Worm (Caenorhabditis elegans): Measurements from ENCODE around the gene Y51H7BR.4.

DNA sequence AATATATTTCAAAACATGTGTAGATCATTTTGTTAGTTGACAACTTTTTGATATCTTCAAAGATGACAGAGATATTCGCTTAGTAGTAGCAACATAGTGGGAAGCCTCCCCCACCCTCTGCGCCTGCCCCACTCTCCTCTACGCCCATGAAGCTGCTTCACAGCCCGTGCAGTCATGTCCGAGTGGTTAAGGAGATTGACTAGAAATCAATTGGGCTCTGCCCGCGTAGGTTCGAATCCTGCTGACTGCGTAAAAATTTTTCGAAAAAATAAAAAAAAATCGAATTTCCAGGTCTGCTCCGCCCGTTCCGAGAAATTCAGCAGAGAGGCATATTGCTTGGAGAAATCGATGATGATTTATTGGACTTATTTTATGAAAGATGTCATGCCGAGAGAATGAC, 9.3 kb upstream of the Y51H7BR.4 start:
- TF ChIP-seq snpc-4 (tag; optimal IDR thresholded peaks at IDR 0.05): no peak
- TF ChIP-seq lsy-2 (tag; optimal IDR thresholded peaks at IDR 0.05): peak in 1 of 2 experiments; percentile 36
- no peak for TF ChIP-seq pqm-1 (tag; optimal IDR thresholded peaks at IDR 0.05)
- TF ChIP-seq fkh-10 (GFP tag; optimal IDR thresholded peaks at IDR 0.05): peak; percentile 15
- no peak for TF ChIP-seq hpl-2 (GFP tag; optimal IDR thresholded peaks at IDR 0.05)
- TF ChIP-seq aha-1 (tag; optimal IDR thresholded peaks at IDR 0.05): no peak
- TF ChIP-seq ceh-90 (tag; optimal IDR thresholded peaks at IDR 0.05): no peak
- TF ChIP-seq lin-15B (tag; optimal IDR thresholded peaks at IDR 0.05): no peak
- no peak for TF ChIP-seq mep-1 (tag; optimal IDR thresholded peaks at IDR 0.05)
- no peak for TF ChIP-seq sup-37 (GFP tag; optimal IDR thresholded peaks at IDR 0.05)
- no peak for TF ChIP-seq nhr-237 (tag; optimal IDR thresholded peaks at IDR 0.05)
- no peak for TF ChIP-seq pag-3 (tag; optimal IDR thresholded peaks at IDR 0.05; ENCODE audit: borderline replicate concordance, insufficient read depth)
- no peak for TF ChIP-seq jun-1 (tag; optimal IDR thresholded peaks at IDR 0.05)

All from whole organism, L1 larva.